Fruit fly (Drosophila melanogaster): ENCODE measurements around the gene CG17177.

- no peak for TF ChIP-seq CG5204 (GFP tag; optimal IDR thresholded peaks at IDR 0.05)
- TF ChIP-seq kay (GFP tag; ENCODE audit: borderline replicate concordance) = no peak
- no peak for TF ChIP-seq Crg-1 (GFP tag; optimal IDR thresholded peaks at IDR 0.05)
- TF ChIP-seq ovo (GFP tag; optimal IDR thresholded peaks at IDR 0.05) = no peak
- no peak for TF ChIP-seq CG7101 (tag; optimal IDR thresholded peaks at IDR 0.05)
- no peak for TF ChIP-seq Clk (GFP tag; optimal IDR thresholded peaks at IDR 0.05)
- TF ChIP-seq CG14711 (tag; optimal IDR thresholded peaks at IDR 0.05) = no peak
- TF ChIP-seq Hr96 (GFP tag; optimal IDR thresholded peaks at IDR 0.05) = no peak
- TF ChIP-seq tj (GFP tag; optimal IDR thresholded peaks at IDR 0.05) = no peak
These were observed 32.8 kb downstream of the CG17177 start for dm6 chr3L:14668638-14669037.
